Fruit fly (Drosophila melanogaster): ENCODE data around the gene CG34357.

Gene CG34357

dm6 chr3R:4472694-4472975 lies 85.2 kb downstream of the CG34357 start:
- no peak for TF ChIP-seq psq (GFP tag; optimal IDR thresholded peaks at IDR 0.05)
- no peak for TF ChIP-seq Hnf4 (GFP tag; optimal IDR thresholded peaks at IDR 0.05)
- TF ChIP-seq Rel (GFP tag; optimal IDR thresholded peaks at IDR 0.05), result no peak
- peak; percentile 73 for TF ChIP-seq Rel (tag; optimal IDR thresholded peaks at IDR 0.05)

dm6 chr3R:4471846-4472693 lies 85.8 kb downstream of the CG34357 start:
- TF ChIP-seq lola (GFP tag; optimal IDR thresholded peaks at IDR 0.05) (no peak), Mio (GFP tag; optimal IDR thresholded peaks at IDR 0.05) (no peak), OdsH (GFP tag; optimal IDR thresholded peaks at IDR 0.05) (no peak), jim (GFP tag; optimal IDR thresholded peaks at IDR 0.05) (no peak), HLH106 (tag; optimal IDR thresholded peaks at IDR 0.05) (no peak), Dif (GFP tag; optimal IDR thresholded peaks at IDR 0.05; ENCODE audit: partially characterized antibody) (no peak), CG32264 (GFP tag; optimal IDR thresholded peaks at IDR 0.05) (no peak), Myc (optimal IDR thresholded peaks at IDR 0.05) (no peak), dmrt93B (GFP tag; optimal IDR thresholded peaks at IDR 0.05) (no peak), Hnf4 (GFP tag; optimal IDR thresholded peaks at IDR 0.05) (no peak), rgr (GFP tag; optimal IDR thresholded peaks at IDR 0.05) (no peak), Abd-B (GFP tag; optimal IDR thresholded peaks at IDR 0.05) (no peak), ey (GFP tag; optimal IDR thresholded peaks at IDR 0.05) (no peak), foxo (GFP tag; optimal IDR thresholded peaks at IDR 0.05) (no peak), Hr83 (GFP tag; optimal IDR thresholded peaks at IDR 0.05; ENCODE audit: poor library complexity, severe bottlenecking) (no peak), CrebA (GFP tag; optimal IDR thresholded peaks at IDR 0.05; ENCODE audit: borderline replicate concordance) (no peak), Dfd (GFP tag; optimal IDR thresholded peaks at IDR 0.05) (no peak), pan (optimal IDR thresholded peaks at IDR 0.05) (no peak), psq (GFP tag; optimal IDR thresholded peaks at IDR 0.05) (no peak)

- TF ChIP-seq h (GFP tag; optimal IDR thresholded peaks at IDR 0.05) (peak; percentile 96), sv (GFP tag; optimal IDR thresholded peaks at IDR 0.05) (no peak), CG9705 (GFP tag; optimal IDR thresholded peaks at IDR 0.05) (no peak), dmrt93B (GFP tag; optimal IDR thresholded peaks at IDR 0.05) (no peak), Mio (GFP tag; optimal IDR thresholded peaks at IDR 0.05) (no peak), Hnf4 (GFP tag; optimal IDR thresholded peaks at IDR 0.05) (peak; percentile 30), HLH106 (tag; optimal IDR thresholded peaks at IDR 0.05) (no peak), Sp1 (GFP tag; optimal IDR thresholded peaks at IDR 0.05) (peak; percentile 8), ey (GFP tag; optimal IDR thresholded peaks at IDR 0.05) (no peak), tai (GFP tag; optimal IDR thresholded peaks at IDR 0.05) (no peak), CrebA (GFP tag; optimal IDR thresholded peaks at IDR 0.05; ENCODE audit: borderline replicate concordance) (no peak), fru (GFP tag; optimal IDR thresholded peaks at IDR 0.05) (peak; percentile 31), foxo (GFP tag; optimal IDR thresholded peaks at IDR 0.05) (peak in 1 of 2 experiments; percentile 29), jim (GFP tag; optimal IDR thresholded peaks at IDR 0.05) (no peak), psq (GFP tag; optimal IDR thresholded peaks at IDR 0.05) (no peak), lola (GFP tag; optimal IDR thresholded peaks at IDR 0.05) (no peak), Myc (optimal IDR thresholded peaks at IDR 0.05) (no peak), dl (GFP tag; optimal IDR thresholded peaks at IDR 0.05; ENCODE audit: insufficient read depth in 1 of 2, partially characterized antibody in 2 of 2) (peak in 1 of 2 experiments; percentile 47), Abd-B (GFP tag; optimal IDR thresholded peaks at IDR 0.05) (no peak), brk (GFP tag; optimal IDR thresholded peaks at IDR 0.05) (no peak), Hr78 (GFP tag; optimal IDR thresholded peaks at IDR 0.05) (no peak), Dfd (GFP tag; optimal IDR thresholded peaks at IDR 0.05) (no peak), woc (GFP tag; optimal IDR thresholded peaks at IDR 0.05) (no peak), dsf (GFP tag; optimal IDR thresholded peaks at IDR 0.05; ENCODE audit: borderline replicate concordance) (no peak), Hr83 (GFP tag; optimal IDR thresholded peaks at IDR 0.05; ENCODE audit: poor library complexity, severe bottlenecking) (peak; percentile 27), rgr (GFP tag; optimal IDR thresholded peaks at IDR 0.05) (no peak), N (GFP tag; optimal IDR thresholded peaks at IDR 0.05) (no peak), br (GFP tag; optimal IDR thresholded peaks at IDR 0.05) (peak; percentile 38), Vsx2 (GFP tag; optimal IDR thresholded peaks at IDR 0.05; ENCODE audit: partially characterized antibody) (peak; percentile 43), sage (GFP tag; optimal IDR thresholded peaks at IDR 0.05) (no peak), usp (GFP tag; optimal IDR thresholded peaks at IDR 0.05) (no peak), OdsH (GFP tag; optimal IDR thresholded peaks at IDR 0.05) (no peak), pan (optimal IDR thresholded peaks at IDR 0.05) (no peak), Dif (GFP tag; optimal IDR thresholded peaks at IDR 0.05; ENCODE audit: partially characterized antibody) (no peak), GATAd (GFP tag; optimal IDR thresholded peaks at IDR 0.05) (no peak), Rel (GFP tag; optimal IDR thresholded peaks at IDR 0.05) (no peak), Rel (tag; optimal IDR thresholded peaks at IDR 0.05) (peak; percentile 85), CG32264 (GFP tag; optimal IDR thresholded peaks at IDR 0.05) (no peak), Jra (GFP tag; optimal IDR thresholded peaks at IDR 0.05) (peak; percentile 61)
Observed at dm6 chr3R:4471047-4471751, 86.7 kb downstream of the CG34357 start.

Measured in whole organism, wandering third instar larva.